Worm (Caenorhabditis elegans): ENCODE results near the gene dlc-4.

ce11 chrIV:16397845-16398607 lies 45.0 kb upstream of the dlc-4 start:
- TF ChIP-seq ama-1 (optimal IDR thresholded peaks at IDR 0.05): peak; percentile 37
- TF ChIP-seq ztf-16 (tag; optimal IDR thresholded peaks at IDR 0.05): peak; percentile 35
- TF ChIP-seq ahr-1 (tag; optimal IDR thresholded peaks at IDR 0.05): no peak
- TF ChIP-seq syd-9 (tag; optimal IDR thresholded peaks at IDR 0.05): no peak
- peak; percentile 60 for TF ChIP-seq che-1 (tag; optimal IDR thresholded peaks at IDR 0.05)

All from whole organism, late embryonic.